Fruit fly (Drosophila melanogaster): ENCODE results near the gene CLIP-190.

Gene CLIP-190

DNA sequence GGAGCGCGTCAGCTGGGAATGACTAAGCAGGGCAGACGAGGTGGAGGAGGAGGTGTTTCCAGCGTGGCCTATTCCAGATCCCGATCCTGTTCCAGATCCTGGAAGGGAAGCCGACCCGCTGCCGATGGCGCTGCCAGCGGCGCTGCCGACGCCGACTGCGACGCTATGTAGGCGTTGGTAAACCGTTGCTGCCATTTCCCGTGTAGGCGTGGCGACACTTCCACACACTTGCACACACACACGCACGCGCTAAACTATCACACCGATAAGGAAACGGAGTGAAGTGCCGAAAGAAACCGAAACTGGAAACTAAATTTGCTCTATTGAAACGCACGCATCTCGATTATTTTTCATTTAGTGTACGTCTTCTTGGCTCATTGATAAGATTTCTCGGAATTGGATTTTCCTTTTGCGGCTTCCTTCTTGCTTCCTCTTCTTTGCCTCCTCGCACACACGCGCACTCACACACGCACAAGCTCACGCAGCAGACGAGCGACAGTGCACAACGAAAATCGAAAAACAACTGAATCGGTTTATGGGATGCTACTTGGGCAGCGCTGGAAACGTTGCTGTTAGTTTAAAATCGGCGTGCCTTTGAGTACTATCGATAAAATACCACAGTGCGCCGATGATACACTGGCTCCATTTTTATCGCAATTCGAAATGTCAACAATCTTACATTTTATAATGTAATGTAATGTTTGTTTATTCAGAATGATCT, 752 bp upstream of the CLIP-190 start, which contains the start of gene Lrch (continued):
- TF ChIP-seq Hr39 (optimal IDR thresholded peaks at IDR 0.05) (no peak), zfh1 (GFP tag; IDR thresholded peaks at IDR 0.05) (0 out of 3 replicates have a peak, but pooled peaks have one; percentile 9), CG17612 (GFP tag; IDR thresholded peaks at IDR 0.05) (no peak), CG4360 (GFP tag; IDR thresholded peaks at IDR 0.05) (0 out of 2 replicates have a peak, but pooled peaks have one; percentile 25), CoRest (tag; optimal IDR thresholded peaks at IDR 0.05) (no peak), zen2 (GFP tag; IDR thresholded peaks at IDR 0.05; ENCODE audit: partially characterized antibody) (peak; percentile 51; the same call in 1 of the 3 replicates), CG16813 (GFP tag; IDR thresholded peaks at IDR 0.05; ENCODE audit: partially characterized antibody) (peak; percentile 61), CkIIα-i1 (GFP tag; IDR thresholded peaks at IDR 0.05) (no peak), MBD-R2 (GFP tag; IDR thresholded peaks at IDR 0.05) (peak; percentile 33; the same call in 1 of the 2 replicates), CG8290 (GFP tag; optimal IDR thresholded peaks at IDR 0.05) (no peak), CG8290 (tag; optimal IDR thresholded peaks at IDR 0.05) (peak in 1 of 2 experiments; percentile 75), tna (GFP tag; IDR thresholded peaks at IDR 0.05; ENCODE audit: partially characterized antibody) (peak; percentile 81), NC2α (GFP tag; optimal IDR thresholded peaks at IDR 0.05) (no peak), CG10543 (GFP tag; optimal IDR thresholded peaks at IDR 0.05) (peak; percentile 28), CG12391 (tag; optimal IDR thresholded peaks at IDR 0.05) (no peak), CG10565 (GFP tag; optimal IDR thresholded peaks at IDR 0.05) (no peak), B-H1 (GFP tag; IDR thresholded peaks at IDR 0.05) (no peak), Hand (GFP tag; optimal IDR thresholded peaks at IDR 0.05) (peak; percentile 37), H2.0 (GFP tag; IDR thresholded peaks at IDR 0.05) (peak; percentile 25; the same call in 1 of the 2 replicates), exex (tag; optimal IDR thresholded peaks at IDR 0.05) (peak; percentile 56), repo (GFP tag; optimal IDR thresholded peaks at IDR 0.05) (peak; percentile 14), salm (tag; optimal IDR thresholded peaks at IDR 0.05) (no peak), az2 (GFP tag; optimal IDR thresholded peaks at IDR 0.05) (no peak), maf-S (GFP tag; optimal IDR thresholded peaks at IDR 0.05) (no peak), CG2875 (GFP tag; optimal IDR thresholded peaks at IDR 0.05) (no peak), D (optimal IDR thresholded peaks at IDR 0.05) (no peak), D (GFP tag; optimal IDR thresholded peaks at IDR 0.05) (no peak), CG13775 (GFP tag; optimal IDR thresholded peaks at IDR 0.05) (no peak), BtbVII (GFP tag; optimal IDR thresholded peaks at IDR 0.05) (no peak), CG12659 (GFP tag; optimal IDR thresholded peaks at IDR 0.05) (peak; percentile 47), odd (GFP tag; optimal IDR thresholded peaks at IDR 0.05) (no peak), bbx (GFP tag; IDR thresholded peaks at IDR 0.05; ENCODE audit: partially characterized antibody) (peak; percentile 83), HmgZ (tag; optimal IDR thresholded peaks at IDR 0.05) (peak; percentile 34), schlank (tag; optimal IDR thresholded peaks at IDR 0.05) (no peak), NFAT (GFP tag; IDR thresholded peaks at IDR 0.05) (peak; percentile 57; the same call in 1 of the 2 replicates), Jarid2 (GFP tag; optimal IDR thresholded peaks at IDR 0.05) (peak; percentile 99), vnd (GFP tag; IDR thresholded peaks at IDR 0.05; ENCODE audit: partially characterized antibody) (peak; percentile 56; the same call in 2 of the 3 replicates), CG8478 (optimal IDR thresholded peaks at IDR 0.05) (no peak), stwl (tag; optimal IDR thresholded peaks at IDR 0.05) (peak; percentile 56), kni (GFP tag; optimal IDR thresholded peaks at IDR 0.05) (peak; percentile 52), CG13624 (GFP tag; optimal IDR thresholded peaks at IDR 0.05) (no peak), CG10431 (GFP tag; optimal IDR thresholded peaks at IDR 0.05) (peak; percentile 13), CG10267 (tag; optimal IDR thresholded peaks at IDR 0.05) (no peak), pnt (GFP tag; optimal IDR thresholded peaks at IDR 0.05) (no peak), nerfin-1 (tag; optimal IDR thresholded peaks at IDR 0.05) (peak; percentile 44), CG7928 (GFP tag; optimal IDR thresholded peaks at IDR 0.05) (no peak), ash1 (GFP tag; optimal IDR thresholded peaks at IDR 0.05) (peak; percentile 47), CG7839 (tag; optimal IDR thresholded peaks at IDR 0.05) (peak; percentile 40), CG1647 (GFP tag; optimal IDR thresholded peaks at IDR 0.05) (no peak), Antp (GFP tag; optimal IDR thresholded peaks at IDR 0.05) (no peak)
